Worm (Caenorhabditis elegans) whole organism, L1 larva: ENCODE data around the gene T07E3.3.
A peak's percentile ranks its signal among the peaks of the same experiment; 100 is the strongest.

Experiments used
- C04F5.9 ChIP-seq: sonication (generic microtip); optimal IDR thresholded peaks from 2 replicates; lab custom pipeline; 2016; ENCODE audit warnings: missing genetic modification characterization, missing compliant biosample characterization
- C16A3.4 ChIP-seq: fragments of 150-350 bp; optimal IDR thresholded peaks from 2 replicates; lab custom pipeline; 2014; ENCODE audit warnings: missing biosample characterization, missing genetic modification characterization
- Y116A8C.19 ChIP-seq: sonication (generic microtip); optimal IDR thresholded peaks from 2 replicates; lab custom pipeline; 2016; ENCODE audit warnings: missing compliant biosample characterization, missing genetic modification characterization, borderline replicate concordance
- aha-1 ChIP-seq: fragments of 150-350 bp; optimal IDR thresholded peaks from 2 replicates; lab custom pipeline; 2014; ENCODE audit warnings: missing biosample characterization, missing genetic modification characterization
- alr-1 ChIP-seq: fragments of 200-800 bp; sonication (Bioruptor generic); optimal IDR thresholded peaks from 2 replicates; lab custom pipeline; 2018; ENCODE audit warnings: borderline replicate concordance, mild to moderate bottlenecking, missing genetic modification characterization, missing compliant biosample characterization
- ama-1 ChIP-seq: fragments of 150-350 bp; optimal IDR thresholded peaks from 2 replicates; lab custom pipeline; 2014
- blmp-1 ChIP-seq: fragments of 150-350 bp; optimal IDR thresholded peaks from 2 replicates; lab custom pipeline; 2014; ENCODE audit warnings: missing biosample characterization, missing genetic modification characterization
- ceh-63 ChIP-seq: fragments of 200-800 bp; sonication (Bioruptor generic); optimal IDR thresholded peaks from 2 replicates; lab custom pipeline; 2018; ENCODE audit warnings: mild to moderate bottlenecking, missing genetic modification characterization, missing compliant biosample characterization
- ceh-90 ChIP-seq: sonication (generic microtip); optimal IDR thresholded peaks from 2 replicates; lab custom pipeline; 2016; ENCODE audit warnings: missing genetic modification characterization, missing compliant biosample characterization
- ces-1 ChIP-seq: fragments of 150-350 bp; optimal IDR thresholded peaks from 2 replicates; lab custom pipeline; 2014; ENCODE audit warnings: missing biosample characterization, missing genetic modification reagents, missing genetic modification characterization
- dpl-1 ChIP-seq, 3 experiments: fragments of 150-350 bp in 2 of 3; sonication (generic microtip) in 1 of 3; optimal IDR thresholded peaks; 2 replicates each; lab custom pipeline; 2014 to 2017; ENCODE audit warnings: missing biosample characterization in 3 of 3, missing genetic modification characterization in 3 of 3, missing genetic modification reagents in 3 of 3
- dsc-1 ChIP-seq: sonication (generic microtip); optimal IDR thresholded peaks from 2 replicates; lab custom pipeline; 2016; ENCODE audit warnings: mild to moderate bottlenecking, missing genetic modification characterization, missing compliant biosample characterization
- efl-1 ChIP-seq, 4 experiments: fragments of 150-350 bp; optimal IDR thresholded peaks in 3 of 4; peaks in 1 of 4; 1 replicate in 1 of 4; 2 replicates in 3 of 4; lab custom pipeline; 2014; ENCODE audit warnings: missing biosample characterization in 2 of 4, missing genetic modification characterization in 2 of 4, missing genetic modification reagents in 2 of 4
- egl-27 ChIP-seq, 2 experiments: fragments of 150-350 bp in 1 of 2; sonication (generic microtip); optimal IDR thresholded peaks; 3 replicates each; lab custom pipeline; 2017 to 2018; ENCODE audit warnings: missing biosample characterization in 2 of 2, missing genetic modification characterization in 2 of 2, missing genetic modification reagents in 2 of 2
- elt-2 ChIP-seq: sonication (generic microtip); optimal IDR thresholded peaks from 2 replicates; lab custom pipeline; 2016; ENCODE audit warnings: missing genetic modification characterization, mild to moderate bottlenecking, inconsistent platforms, missing compliant biosample characterization, missing genetic modification reagents
- elt-3 ChIP-seq, 6 experiments: fragments of 150-350 bp in 1 of 6; sonication (generic microtip); optimal IDR thresholded peaks; 2 replicates each; lab custom pipeline; 2017 to 2018; ENCODE audit warnings: missing biosample characterization in 6 of 6, missing genetic modification characterization in 6 of 6, inconsistent platforms in 1 of 6
- ets-5 ChIP-seq: fragments of 200-800 bp; sonication (Bioruptor generic); IDR thresholded peaks from 2 replicates; pipeline ENCODE4 v1.3.6; 2022; ENCODE audit warnings: missing genetic modification characterization, missing compliant biosample characterization
- fkh-4 ChIP-seq: sonication (generic microtip); optimal IDR thresholded peaks from 2 replicates; lab custom pipeline; 2016; ENCODE audit warnings: missing compliant biosample characterization, missing genetic modification characterization, borderline replicate concordance
- fkh-8 ChIP-seq: sonication (generic microtip); optimal IDR thresholded peaks from 2 replicates; lab custom pipeline; 2016; ENCODE audit warnings: mild to moderate bottlenecking, missing genetic modification characterization, missing compliant biosample characterization
- fos-1 ChIP-seq: fragments of 150-350 bp; optimal IDR thresholded peaks from 2 replicates; lab custom pipeline; 2014; ENCODE audit warnings: missing biosample characterization, missing genetic modification characterization
- hlh-4 ChIP-seq: sonication (generic microtip); optimal IDR thresholded peaks from 2 replicates; lab custom pipeline; 2016; ENCODE audit warnings: mild to moderate bottlenecking, missing genetic modification characterization, missing compliant biosample characterization
- irx-1 ChIP-seq: sonication (generic microtip); optimal IDR thresholded peaks from 2 replicates; lab custom pipeline; 2016; ENCODE audit warnings: missing genetic modification characterization, missing compliant biosample characterization
- lin-13 ChIP-seq: fragments of 150-350 bp; optimal IDR thresholded peaks from 2 replicates; lab custom pipeline; 2014; ENCODE audit warnings: missing biosample characterization, missing genetic modification reagents, missing genetic modification characterization
- lin-15B ChIP-seq: fragments of 150-350 bp; sonication (generic microtip); optimal IDR thresholded peaks from 3 replicates; lab custom pipeline; 2014; ENCODE audit warnings: missing biosample characterization, missing genetic modification characterization
- lsy-2 ChIP-seq, 2 experiments: fragments of 150-350 bp; optimal IDR thresholded peaks; 2 replicates each; lab custom pipeline; 2014; ENCODE audit warnings: missing biosample characterization in 2 of 2, missing genetic modification characterization in 2 of 2
- mab-9 ChIP-seq: fragments of 200-800 bp; sonication (Bioruptor generic); IDR thresholded peaks from 2 replicates; pipeline ENCODE4 v1.3.6; 2022; ENCODE audit warnings: missing genetic modification reagents, missing genetic modification characterization, missing compliant biosample characterization
- mdl-1 ChIP-seq, 2 experiments: fragments of 150-350 bp; optimal IDR thresholded peaks; 2 replicates each; lab custom pipeline; 2014 to 2017; ENCODE audit warnings: missing biosample characterization in 2 of 2, missing genetic modification characterization in 2 of 2, inconsistent platforms in 1 of 2
- nhr-12 ChIP-seq: sonication (generic microtip); optimal IDR thresholded peaks from 2 replicates; lab custom pipeline; 2017; ENCODE audit warnings: missing biosample characterization, missing genetic modification characterization
- nhr-19 ChIP-seq: fragments of 200-800 bp; sonication (Bioruptor generic); conservative IDR thresholded peaks from 2 replicates; pipeline ENCODE4 v1.3.6; 2022; ENCODE audit warnings: missing genetic modification characterization, missing compliant biosample characterization
- nhr-237 ChIP-seq: fragments of 150-350 bp; optimal IDR thresholded peaks from 2 replicates; lab custom pipeline; 2014; ENCODE audit warnings: missing biosample characterization, missing genetic modification characterization
- nhr-90 ChIP-seq: sonication (generic microtip); optimal IDR thresholded peaks from 2 replicates; lab custom pipeline; 2016; ENCODE audit warnings: mild to moderate bottlenecking, missing genetic modification characterization, missing compliant biosample characterization; ENCODE audit not compliant: poor library complexity
- pqm-1 ChIP-seq: sonication (generic microtip); optimal IDR thresholded peaks from 3 replicates; lab custom pipeline; 2017; ENCODE audit warnings: missing biosample characterization, missing genetic modification characterization
- skn-1 ChIP-seq: fragments of 150-350 bp; optimal IDR thresholded peaks from 2 replicates; lab custom pipeline; 2014; ENCODE audit warnings: missing biosample characterization, missing genetic modification characterization
- snu-23 ChIP-seq: sonication (generic microtip); optimal IDR thresholded peaks from 2 replicates; lab custom pipeline; 2016; ENCODE audit warnings: missing genetic modification characterization, missing compliant biosample characterization
- sup-37 ChIP-seq: fragments of 200-800 bp; sonication (Bioruptor generic); optimal IDR thresholded peaks from 2 replicates; lab custom pipeline; 2018; ENCODE audit warnings: mild to moderate bottlenecking, missing genetic modification characterization, missing compliant biosample characterization
- swsn-7 ChIP-seq: sonication (generic microtip); optimal IDR thresholded peaks from 2 replicates; lab custom pipeline; 2016; ENCODE audit warnings: missing genetic modification characterization, missing compliant biosample characterization
- tbx-2 ChIP-seq: sonication (generic microtip); optimal IDR thresholded peaks from 2 replicates; lab custom pipeline; 2016; ENCODE audit warnings: missing genetic modification characterization, missing compliant biosample characterization
- unc-130 ChIP-seq: fragments of 150-350 bp; optimal IDR thresholded peaks from 2 replicates; lab custom pipeline; 2017; ENCODE audit warnings: missing biosample characterization, missing genetic modification characterization, inconsistent platforms
- unc-30 ChIP-seq: sonication (generic microtip); optimal IDR thresholded peaks from 2 replicates; lab custom pipeline; 2017; ENCODE audit warnings: missing biosample characterization, missing genetic modification characterization
- unc-98 ChIP-seq: fragments of 200-800 bp; sonication (Bioruptor generic); IDR thresholded peaks from 2 replicates; pipeline ENCODE4 v1.3.6; 2022; ENCODE audit warnings: missing genetic modification characterization, missing compliant biosample characterization
- vab-15 ChIP-seq: sonication (generic microtip); optimal IDR thresholded peaks from 2 replicates; lab custom pipeline; 2017; ENCODE audit warnings: missing genotype, mild to moderate bottlenecking, missing genetic modification characterization, missing compliant biosample characterization
- zag-1 ChIP-seq: fragments of 150-350 bp; optimal IDR thresholded peaks from 2 replicates; lab custom pipeline; 2014; ENCODE audit warnings: missing biosample characterization, missing genetic modification characterization
- zip-4 ChIP-seq: fragments of 200-800 bp; sonication (Bioruptor generic); optimal IDR thresholded peaks from 2 replicates; lab custom pipeline; 2018; ENCODE audit warnings: mild to moderate bottlenecking, missing genetic modification characterization, moderate library complexity, missing compliant biosample characterization
- ztf-11 ChIP-seq, 2 experiments: sonication (generic microtip); optimal IDR thresholded peaks; 2 replicates each; lab custom pipeline; 2016 to 2017; ENCODE audit warnings: missing genetic modification characterization in 2 of 2, missing biosample characterization in 1 of 2, missing compliant biosample characterization in 1 of 2
- ztf-4 ChIP-seq: fragments of 150-350 bp; optimal IDR thresholded peaks from 2 replicates; lab custom pipeline; 2014; ENCODE audit warnings: missing biosample characterization, missing genetic modification characterization

Gene T07E3.3

ce11 chrIII:6869268-6869667 is 34.4 kb upstream of the T07E3.3 start, which contains the start of the genes cra-1 and kbp-1 (continued):
- TF ChIP-seq ces-1, result no peak
- no peak for TF ChIP-seq nhr-237 (tag; lab: Kevin White, UChicago)
- no peak for TF ChIP-seq aha-1 (tag; lab: Kevin White, UChicago)
- TF ChIP-seq lin-13 (GFP tag; lab: Kevin White, UChicago), result no peak
- TF ChIP-seq irx-1 (tag; lab: Kevin White, UChicago), result no peak
- peak; percentile 81 to 91 (median 87) for TF ChIP-seq dpl-1 (GFP tag; optimal IDR thresholded peaks at IDR 0.05; lab: Kevin White, UChicago)
- no peak for TF ChIP-seq swsn-7
- TF ChIP-seq elt-3 (tag; optimal IDR thresholded peaks at IDR 0.05; lab: Kevin White, UChicago), result peak in 1 of 6 experiments; percentile 33
- peak; percentile 83 to 90 for TF ChIP-seq efl-1 (optimal IDR thresholded peaks at IDR 0.05; lab: Kevin White, UChicago)
- TF ChIP-seq efl-1 (GFP tag; optimal IDR thresholded peaks at IDR 0.05 in 1 of 2; lab: Kevin White, UChicago), result peak; percentile 91 to 99
- TF ChIP-seq egl-27 (tag; optimal IDR thresholded peaks at IDR 0.05; lab: Kevin White, UChicago), result no peak
- TF ChIP-seq nhr-19, result peak; percentile 14; the same call in 1 of the 2 replicates
- TF ChIP-seq fkh-4, result no peak
- no peak for TF ChIP-seq mab-9 (GFP tag; lab: Robert Waterston, UW)
- no peak for TF ChIP-seq ets-5
- TF ChIP-seq hlh-4 (tag; lab: Kevin White, UChicago), result no peak
- no peak for TF ChIP-seq ceh-90 (tag; lab: Kevin White, UChicago)
- TF ChIP-seq tbx-2 (tag; lab: Kevin White, UChicago), result peak; percentile 21
- TF ChIP-seq ztf-4 (tag; lab: Kevin White, UChicago), result no peak
- TF ChIP-seq elt-2 (tag; lab: Kevin White, UChicago), result no peak
- TF ChIP-seq unc-98 (GFP tag; lab: Robert Waterston, UW), result no peak
- no peak for TF ChIP-seq zip-4
- peak; percentile 20 to 77 for TF ChIP-seq lsy-2 (tag; optimal IDR thresholded peaks at IDR 0.05; lab: Kevin White, UChicago)
- no peak for TF ChIP-seq pqm-1 (tag; lab: Kevin White, UChicago)
- TF ChIP-seq ztf-11 (tag; optimal IDR thresholded peaks at IDR 0.05; lab: Kevin White, UChicago), result no peak
- TF ChIP-seq fkh-8 (tag; lab: Kevin White, UChicago), result no peak
- TF ChIP-seq alr-1, result no peak
- no peak for TF ChIP-seq sup-37 (GFP tag; lab: Kevin White, UChicago)
- no peak for TF ChIP-seq nhr-90
- TF ChIP-seq vab-15 (tag; lab: Kevin White, UChicago), result no peak
- peak; percentile 45 for TF ChIP-seq skn-1 (tag; lab: Kevin White, UChicago)
- TF ChIP-seq C04F5.9 (tag; lab: Kevin White, UChicago), result no peak
- no peak for TF ChIP-seq dsc-1
- no peak for TF ChIP-seq unc-30 (tag; lab: Kevin White, UChicago)
- TF ChIP-seq mdl-1 (tag; optimal IDR thresholded peaks at IDR 0.05; lab: Kevin White, UChicago), result no peak
- TF ChIP-seq, all 84 proteins: peak for 20

ce11 chrIII:6869996-6870395 is 33.7 kb upstream of the T07E3.3 start, which contains the start of gene K04C2.8:
Gene K04C2.8 (plus strand): TSS chrIII:6870296.
- TF ChIP-seq nhr-19 (no peak), zag-1 (tag; lab: Kevin White, UChicago) (no peak), nhr-12 (tag; lab: Kevin White, UChicago) (no peak), fos-1 (tag; lab: Kevin White, UChicago) (no peak), ceh-63 (no peak), irx-1 (tag; lab: Kevin White, UChicago) (no peak), nhr-237 (tag; lab: Kevin White, UChicago) (no peak), ama-1 (lab: Kevin White, UChicago) (no peak), snu-23 (no peak), C16A3.4 (tag; lab: Kevin White, UChicago) (no peak), mab-9 (GFP tag; lab: Robert Waterston, UW) (no peak), unc-130 (tag; lab: Kevin White, UChicago) (no peak), lin-15B (no peak), Y116A8C.19 (tag; lab: Kevin White, UChicago) (no peak), hlh-4 (tag; lab: Kevin White, UChicago) (no peak), lsy-2 (tag; optimal IDR thresholded peaks at IDR 0.05; lab: Kevin White, UChicago) (no peak), ztf-11 (tag; optimal IDR thresholded peaks at IDR 0.05; lab: Kevin White, UChicago) (no peak), blmp-1 (no peak)
